Worm (Caenorhabditis elegans) whole organism, young adult: ENCODE results near the gene elpc-4.

Source experiments
- B0019.2 ChIP-seq: fragments of 200-800 bp; sonication (Bioruptor generic); conservative IDR thresholded peaks from 2 replicates; pipeline ENCODE4 v1.3.6; 2022; ENCODE audit warnings: missing genetic modification reagents, missing genetic modification characterization, missing compliant biosample characterization
- B0035.1 ChIP-seq: sonication (generic microtip); optimal IDR thresholded peaks from 2 replicates; lab custom pipeline; 2016; ENCODE audit warnings: missing genetic modification characterization, mild to moderate bottlenecking, missing compliant biosample characterization, missing genotype, missing genetic modification reagents
- C06A6.2 ChIP-seq: fragments of 200-800 bp; sonication (Bioruptor generic); conservative IDR thresholded peaks from 2 replicates; pipeline ENCODE4 v1.3.6; 2022; ENCODE audit warnings: missing genetic modification characterization, missing compliant biosample characterization
- F39B2.1 ChIP-seq: fragments of 200-800 bp; sonication (Bioruptor generic); IDR thresholded peaks from 2 replicates; pipeline ENCODE4 v1.3.6; 2022; ENCODE audit warnings: missing genetic modification reagents, missing genetic modification characterization, missing compliant biosample characterization
- K11D2.4 ChIP-seq: fragments of 200-800 bp; sonication (Bioruptor generic); IDR thresholded peaks from 2 replicates; pipeline ENCODE4 v1.3.6; 2022; ENCODE audit warnings: missing genetic modification reagents, missing genetic modification characterization, missing compliant biosample characterization
- T07F8.4 ChIP-seq: sonication (generic microtip); optimal IDR thresholded peaks from 2 replicates; lab custom pipeline; 2016; ENCODE audit warnings: mild to moderate bottlenecking, missing genetic modification characterization, moderate library complexity, missing compliant biosample characterization
- Y53F4B.3 ChIP-seq: fragments of 200-800 bp; sonication (Bioruptor generic); IDR thresholded peaks from 2 replicates; pipeline ENCODE4 v1.3.6; 2022; ENCODE audit warnings: missing genetic modification reagents, missing genetic modification characterization, missing compliant biosample characterization
- Y53G8AR.9 ChIP-seq: fragments of 200-800 bp; sonication (Bioruptor generic); conservative IDR thresholded peaks from 2 replicates; pipeline ENCODE4 v1.3.6; 2022; ENCODE audit warnings: missing genetic modification reagents, missing genetic modification characterization, missing compliant biosample characterization
- ZK185.1 ChIP-seq: sonication (generic microtip); optimal IDR thresholded peaks from 2 replicates; lab custom pipeline; 2016; ENCODE audit warnings: mild to moderate bottlenecking, missing genetic modification characterization, missing compliant biosample characterization; ENCODE audit not compliant: poor library complexity, severe bottlenecking
- bed-1 ChIP-seq: fragments of 200-800 bp; sonication (Bioruptor generic); IDR thresholded peaks from 2 replicates; pipeline ENCODE4 v1.3.6; 2022; ENCODE audit warnings: missing genetic modification reagents, missing genetic modification characterization, missing compliant biosample characterization
- bed-2 ChIP-seq: fragments of 200-800 bp; sonication (Bioruptor generic); IDR thresholded peaks from 2 replicates; pipeline ENCODE4 v1.3.6; 2022; ENCODE audit warnings: missing genetic modification reagents, missing genetic modification characterization, missing compliant biosample characterization
- ccch-3 ChIP-seq: fragments of 200-800 bp; sonication (Bioruptor generic); optimal IDR thresholded peaks from 2 replicates; lab custom pipeline; 2018; ENCODE audit warnings: mild to moderate bottlenecking, missing genetic modification characterization, missing compliant biosample characterization
- cebp-1 ChIP-seq, 2 experiments: fragments of 200-800 bp in 1 of 2; sonication (Bioruptor generic) in 1 of 2; sonication (generic microtip) in 1 of 2; IDR thresholded peaks in 1 of 2; optimal IDR thresholded peaks in 1 of 2; 2 replicates each; pipeline versions ENCODE4 v1.3.6 to Lab custom; 2017 to 2022; ENCODE audit warnings: missing compliant biosample characterization in 2 of 2, missing genetic modification characterization in 2 of 2, mild to moderate bottlenecking in 1 of 2, missing genetic modification reagents in 1 of 2, moderate library complexity in 1 of 2
- ceh-100 ChIP-seq: fragments of 200-800 bp; sonication (Bioruptor generic); IDR thresholded peaks from 2 replicates; pipeline ENCODE4 v1.3.6; 2022; ENCODE audit warnings: missing genetic modification reagents, missing genetic modification characterization, missing compliant biosample characterization
- ceh-27 ChIP-seq: fragments of 200-800 bp; sonication (Bioruptor generic); optimal IDR thresholded peaks from 2 replicates; lab custom pipeline; 2018; ENCODE audit warnings: mild to moderate bottlenecking, missing genetic modification characterization, moderate library complexity, missing compliant biosample characterization
- dpl-1 ChIP-seq: fragments of 150-350 bp; optimal IDR thresholded peaks from 2 replicates; lab custom pipeline; 2014; ENCODE audit warnings: missing biosample characterization, missing genetic modification reagents, missing genetic modification characterization
- egl-44 ChIP-seq: fragments of 200-800 bp; sonication (Bioruptor generic); IDR thresholded peaks from 2 replicates; pipeline ENCODE4 v1.3.6; 2022; ENCODE audit warnings: missing genetic modification reagents, missing genetic modification characterization, missing compliant biosample characterization
- egrh-3 ChIP-seq: fragments of 200-800 bp; sonication (Bioruptor generic); IDR thresholded peaks from 2 replicates; pipeline ENCODE4 v1.3.6; 2022; ENCODE audit warnings: missing genetic modification reagents, missing genetic modification characterization, missing compliant biosample characterization
- fkh-3 ChIP-seq: sonication (generic microtip); optimal IDR thresholded peaks from 2 replicates; lab custom pipeline; 2016; ENCODE audit warnings: mild to moderate bottlenecking, missing genetic modification characterization, missing compliant biosample characterization
- hlh-26 ChIP-seq: fragments of 200-800 bp; sonication (Bioruptor generic); conservative IDR thresholded peaks from 2 replicates; pipeline ENCODE4 v1.3.6; 2022; ENCODE audit warnings: missing genetic modification reagents, missing genetic modification characterization, missing compliant biosample characterization
- hmg-1.2 ChIP-seq: fragments of 200-800 bp; sonication (Bioruptor generic); IDR thresholded peaks from 2 replicates; pipeline ENCODE4 v1.3.6; 2022; ENCODE audit warnings: missing genetic modification reagents, missing genetic modification characterization, missing compliant biosample characterization
- hmg-20 ChIP-seq: fragments of 200-800 bp; sonication (Bioruptor generic); IDR thresholded peaks from 2 replicates; pipeline ENCODE4 v1.3.6; 2022; ENCODE audit warnings: missing genetic modification reagents, missing genetic modification characterization, missing compliant biosample characterization
- lin-26 ChIP-seq: fragments of 200-800 bp; sonication (Bioruptor generic); IDR thresholded peaks from 2 replicates; pipeline ENCODE4 v1.3.6; 2022; ENCODE audit warnings: missing genetic modification reagents, missing genetic modification characterization, missing compliant biosample characterization
- lin-40 ChIP-seq: sonication (generic microtip); optimal IDR thresholded peaks from 2 replicates; lab custom pipeline; 2016; ENCODE audit warnings: missing genetic modification characterization, mild to moderate bottlenecking, missing compliant biosample characterization, missing genotype, missing genetic modification reagents
- lsy-27 ChIP-seq: sonication (generic microtip); optimal IDR thresholded peaks from 2 replicates; lab custom pipeline; 2017; ENCODE audit warnings: missing genetic modification characterization, mild to moderate bottlenecking, missing compliant biosample characterization, antibody characterized with exemption, missing genotype, borderline replicate concordance; ENCODE audit not compliant: insufficient read depth
- madf-10 ChIP-seq: sonication (generic microtip); optimal IDR thresholded peaks from 2 replicates; lab custom pipeline; 2016; ENCODE audit warnings: mild to moderate bottlenecking, missing genetic modification characterization, missing compliant biosample characterization
- madf-8 ChIP-seq: fragments of 200-800 bp; sonication (Bioruptor generic); conservative IDR thresholded peaks from 2 replicates; pipeline ENCODE4 v1.3.6; 2022; ENCODE audit warnings: missing genetic modification reagents, missing genetic modification characterization, missing compliant biosample characterization
- mcd-1 ChIP-seq: fragments of 200-800 bp; sonication (Bioruptor generic); IDR thresholded peaks from 2 replicates; pipeline ENCODE4 v1.3.6; 2022; ENCODE audit warnings: missing genetic modification reagents, missing genetic modification characterization, missing compliant biosample characterization
- mel-28 ChIP-seq: sonication (generic microtip); optimal IDR thresholded peaks from 2 replicates; lab custom pipeline; 2016; ENCODE audit warnings: borderline replicate concordance, mild to moderate bottlenecking, missing genetic modification characterization, missing compliant biosample characterization
- nfya-2 ChIP-seq: fragments of 200-800 bp; sonication (Bioruptor generic); IDR thresholded peaks from 2 replicates; pipeline ENCODE4 v1.3.6; 2022; ENCODE audit warnings: missing genetic modification reagents, missing genetic modification characterization, missing compliant biosample characterization
- nfyb-1 ChIP-seq: fragments of 200-800 bp; sonication (Bioruptor generic); IDR thresholded peaks from 2 replicates; pipeline ENCODE4 v1.3.6; 2022; ENCODE audit warnings: missing genetic modification reagents, missing genetic modification characterization, missing compliant biosample characterization
- nhr-80 ChIP-seq: sonication (generic microtip); optimal IDR thresholded peaks from 2 replicates; lab custom pipeline; 2016; ENCODE audit warnings: missing genetic modification characterization, missing compliant biosample characterization
- pbrm-1 ChIP-seq: fragments of 200-800 bp; sonication (Bioruptor generic); IDR thresholded peaks from 2 replicates; pipeline ENCODE4 v1.3.6; 2022; ENCODE audit warnings: missing genetic modification reagents, missing genetic modification characterization, missing compliant biosample characterization
- rec-8 ChIP-seq, 2 experiments: sonication (generic microtip); optimal IDR thresholded peaks; 2 replicates each; lab custom pipeline; 2016; ENCODE audit warnings: mild to moderate bottlenecking in 2 of 2, missing genetic modification characterization in 2 of 2, missing genetic modification reagents in 2 of 2, missing genotype in 2 of 2, missing biosample characterization in 1 of 2, missing compliant biosample characterization in 1 of 2, moderate library complexity in 1 of 2
- snpc-1.3 ChIP-seq: sonication (generic microtip); optimal IDR thresholded peaks from 2 replicates; lab custom pipeline; 2017; ENCODE audit warnings: missing genetic modification characterization, mild to moderate bottlenecking, missing compliant biosample characterization, antibody characterized with exemption, moderate library complexity, missing genotype, missing genetic modification reagents; ENCODE audit not compliant: insufficient read depth
- snpc-3.4 ChIP-seq: sonication (generic microtip); optimal IDR thresholded peaks from 2 replicates; lab custom pipeline; 2017; ENCODE audit warnings: missing genetic modification characterization, mild to moderate bottlenecking, missing compliant biosample characterization, antibody characterized with exemption, moderate library complexity, missing genotype, missing genetic modification reagents
- sptf-2 ChIP-seq: fragments of 200-800 bp; sonication (Bioruptor generic); optimal IDR thresholded peaks from 2 replicates; lab custom pipeline; 2018; ENCODE audit warnings: mild to moderate bottlenecking, missing genetic modification characterization, missing compliant biosample characterization
- tlf-1 ChIP-seq: fragments of 200-800 bp; sonication (Bioruptor generic); optimal IDR thresholded peaks from 2 replicates; lab custom pipeline; 2018; ENCODE audit warnings: mild to moderate bottlenecking, missing genetic modification characterization, missing compliant biosample characterization
- unc-62 ChIP-seq: fragments of 150-350 bp; optimal IDR thresholded peaks from 2 replicates; lab custom pipeline; 2014; ENCODE audit warnings: missing biosample characterization, missing genetic modification reagents, missing genetic modification characterization
- xnd-1 ChIP-seq: sonication (generic microtip); optimal IDR thresholded peaks from 2 replicates; lab custom pipeline; 2016; ENCODE audit warnings: missing genotype, missing genetic modification reagents, missing genetic modification characterization, missing compliant biosample characterization
- ztf-3 ChIP-seq: fragments of 200-800 bp; sonication (Bioruptor generic); optimal IDR thresholded peaks from 2 replicates; lab custom pipeline; 2018; ENCODE audit warnings: mild to moderate bottlenecking, missing genetic modification characterization, missing compliant biosample characterization

Gene elpc-4

DNA sequence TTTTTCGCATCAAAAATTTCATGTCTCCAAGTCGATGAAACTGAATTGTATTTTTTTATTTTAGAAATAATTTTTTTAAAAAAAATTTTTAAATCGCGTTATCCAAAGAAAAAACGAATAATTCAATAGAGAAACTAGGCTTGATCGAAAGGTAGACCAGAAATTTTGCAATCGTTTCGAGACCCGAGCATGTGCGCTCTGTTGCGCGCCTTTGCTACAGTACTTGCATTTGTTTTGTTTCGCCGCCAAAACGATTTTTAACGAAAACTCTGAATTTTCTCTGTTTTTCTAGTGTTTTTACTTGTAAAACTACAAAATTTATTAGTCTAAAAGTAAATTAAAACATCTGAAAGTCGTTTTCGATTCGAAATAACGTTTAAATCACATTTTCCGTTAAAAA, 44.5 kb downstream of the elpc-4 start (continued):
- TF ChIP-seq snpc-3.4 (tag; lab: Kevin White, UChicago) (peak; percentile 60), xnd-1 (tag; lab: Kevin White, UChicago) (peak; percentile 85), madf-8 (GFP tag; lab: Robert Waterston, UW) (peak; percentile 93), lsy-27 (tag; lab: Kevin White, UChicago) (no peak), snpc-1.3 (peak; percentile 6)

DNA sequence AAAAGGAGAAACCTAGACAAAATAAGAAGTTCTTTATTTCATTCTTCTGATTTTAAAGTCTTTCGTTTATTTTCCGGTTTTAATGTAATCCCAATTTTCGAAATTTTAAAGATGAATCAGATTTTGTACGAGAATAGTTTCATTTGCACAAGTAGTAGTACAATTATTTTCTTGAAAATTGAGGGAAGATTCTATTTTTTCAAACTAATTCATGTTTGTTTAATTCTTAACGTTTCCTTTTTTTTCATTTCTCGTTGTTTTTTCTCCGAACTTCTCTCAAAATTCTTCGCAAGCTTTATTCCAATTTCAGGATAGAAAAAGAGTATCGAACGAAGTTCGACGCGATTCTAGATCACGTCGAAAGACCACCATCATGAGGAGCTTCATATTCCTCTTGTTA, 45.6 kb downstream of the elpc-4 start, which contains the start of gene sax-7:
Gene sax-7, plus strand, starts transcription at position 301 of the 400 bp plus-strand sequence.
- TF ChIP-seq ccch-3 (GFP tag; lab: Kevin White, UChicago) = no peak

DNA sequence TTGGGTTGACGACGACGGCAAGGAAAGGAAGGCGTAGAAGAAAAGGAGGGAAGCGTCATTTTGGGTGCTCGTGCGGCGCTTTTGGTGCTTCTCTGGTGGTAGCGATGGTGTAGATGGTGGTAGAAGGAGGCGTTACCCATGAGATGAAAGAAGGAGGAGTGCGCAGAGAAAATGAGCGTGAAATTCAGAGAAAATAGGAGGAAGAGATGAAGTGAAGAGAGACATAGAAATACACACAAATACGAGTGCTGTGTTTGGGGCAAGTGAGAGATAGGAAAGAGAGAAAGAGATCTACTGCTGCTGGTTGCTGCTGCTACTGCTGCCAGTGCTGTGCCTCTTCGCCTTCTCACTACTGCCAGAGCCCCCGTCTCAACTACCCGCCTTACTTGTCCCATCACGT, 49.8 kb downstream of the elpc-4 start:
- TF ChIP-seq fkh-3 (tag; lab: Kevin White, UChicago) (no peak), egrh-3 (GFP tag; lab: Robert Waterston, UW) (0 out of 2 replicates have a peak, but pooled peaks have one; percentile 22), sptf-2 (GFP tag; lab: Kevin White, UChicago) (no peak), cebp-1 (GFP tag; IDR thresholded peaks at IDR 0.05; lab: Robert Waterston, UW) (no peak), cebp-1 (tag; optimal IDR thresholded peaks at IDR 0.05; lab: Kevin White, UChicago) (peak; percentile 25), hmg-1.2 (GFP tag; lab: Robert Waterston, UW) (peak; percentile 34; the same call in 1 of the 2 replicates), lin-40 (tag; lab: Kevin White, UChicago) (no peak), mcd-1 (GFP tag; lab: Robert Waterston, UW) (no peak), B0019.2 (GFP tag; lab: Robert Waterston, UW) (no peak), nfyb-1 (0 out of 2 replicates have a peak, but pooled peaks have one; percentile 13), madf-8 (GFP tag; lab: Robert Waterston, UW) (no peak), bed-1 (no peak), dpl-1 (GFP tag; lab: Kevin White, UChicago) (no peak), K11D2.4 (no peak), ceh-27 (peak; percentile 31), hmg-20 (no peak), egl-44 (0 out of 2 replicates have a peak, but pooled peaks have one; percentile 15), F39B2.1 (GFP tag; lab: Robert Waterston, UW) (no peak), mel-28 (tag; lab: Kevin White, UChicago) (no peak), C06A6.2 (GFP tag; lab: Robert Waterston, UW) (peak; percentile 67), ceh-100 (GFP tag; lab: Robert Waterston, UW) (no peak)

DNA sequence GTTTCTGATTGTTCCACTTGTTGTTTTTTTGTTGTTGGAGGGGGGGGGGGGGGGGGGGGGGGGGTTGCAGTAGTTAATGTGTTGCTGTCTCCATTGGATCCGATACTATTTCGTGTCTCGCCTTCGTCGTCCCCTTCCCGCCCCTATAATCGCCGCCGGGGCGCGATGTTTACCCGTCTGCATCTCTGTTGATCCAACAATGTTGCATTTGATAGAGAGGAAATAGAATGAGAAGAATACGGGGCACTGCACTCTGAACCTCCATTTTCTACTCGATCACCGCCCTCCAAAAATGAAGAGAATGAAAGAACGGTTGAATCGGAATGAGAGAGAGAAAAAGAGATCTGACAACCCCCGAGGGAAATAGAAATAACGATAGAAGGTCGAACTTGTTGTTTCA, 51.0 kb downstream of the elpc-4 start:
- TF ChIP-seq cebp-1 (GFP tag; IDR thresholded peaks at IDR 0.05; lab: Robert Waterston, UW) (no peak), cebp-1 (tag; optimal IDR thresholded peaks at IDR 0.05; lab: Kevin White, UChicago) (peak; percentile 29), dpl-1 (GFP tag; lab: Kevin White, UChicago) (no peak), ztf-3 (GFP tag; lab: Kevin White, UChicago) (no peak), hlh-26 (GFP tag; lab: Robert Waterston, UW) (no peak), egl-44 (no peak), bed-1 (no peak), Y53F4B.3 (GFP tag; lab: Robert Waterston, UW) (no peak), lin-26 (GFP tag; lab: Robert Waterston, UW) (no peak), nhr-80 (no peak), B0035.1 (no peak), ZK185.1 (tag; lab: Kevin White, UChicago) (no peak), tlf-1 (GFP tag; lab: Kevin White, UChicago) (no peak), Y53G8AR.9 (no peak), nfya-2 (no peak), rec-8 (tag; optimal IDR thresholded peaks at IDR 0.05; lab: Kevin White, UChicago) (no peak), pbrm-1 (no peak), unc-62 (GFP tag; lab: Kevin White, UChicago) (no peak), T07F8.4 (tag; lab: Kevin White, UChicago) (no peak), bed-2 (GFP tag; lab: Robert Waterston, UW) (no peak), madf-10 (tag; lab: Kevin White, UChicago) (no peak), hmg-20 (no peak), C06A6.2 (GFP tag; lab: Robert Waterston, UW) (0 out of 2 replicates have a peak, but pooled peaks have one; percentile 36)
